Fruit fly (Drosophila melanogaster) whole organism, embryonic: Measurements from ENCODE around the gene CG9328.

Experiments used
- CG10431 ChIP-seq: fragments of 200-800 bp; sonication (Bioruptor generic); optimal IDR thresholded peaks from 3 replicates; lab custom pipeline; 2018; ENCODE audit warnings: missing biosample characterization, mild to moderate bottlenecking, missing genetic modification characterization
- CG17912 ChIP-seq: fragments of 200-800 bp; sonication (Bioruptor generic); optimal IDR thresholded peaks from 2 replicates; lab custom pipeline; 2018; ENCODE audit warnings: missing biosample characterization, mild to moderate bottlenecking, missing genetic modification characterization
- CG7357 ChIP-seq: fragments of 200-800 bp; sonication (Bioruptor generic); IDR thresholded peaks from 3 replicates; pipeline ENCODE4 v1.3.6; 2022; ENCODE audit warnings: missing biosample characterization, missing genetic modification characterization
- CG8290 ChIP-seq, 3 experiments: fragments of 200-800 bp; sonication (Bioruptor generic); optimal IDR thresholded peaks; 2 replicates each; lab custom pipeline; 2016 to 2019; ENCODE audit warnings: missing biosample characterization in 3 of 3, missing genetic modification characterization in 3 of 3, mild to moderate bottlenecking in 2 of 3, moderate library complexity in 1 of 3
- HLH54F ChIP-seq: fragments of 200-800 bp; sonication (Bioruptor generic); optimal IDR thresholded peaks from 3 replicates; lab custom pipeline; 2016; ENCODE audit warnings: missing biosample characterization, missing genetic modification characterization
- PHDP ChIP-seq: fragments of 200-800 bp; sonication (Bioruptor generic); optimal IDR thresholded peaks from 3 replicates; lab custom pipeline; 2018; ENCODE audit warnings: missing biosample characterization, mild to moderate bottlenecking, missing genetic modification characterization, moderate library complexity
- pnt ChIP-seq: fragments of 200-800 bp; sonication (Bioruptor generic); optimal IDR thresholded peaks from 3 replicates; lab custom pipeline; 2016; ENCODE audit warnings: missing biosample characterization, missing genetic modification characterization

DNA sequence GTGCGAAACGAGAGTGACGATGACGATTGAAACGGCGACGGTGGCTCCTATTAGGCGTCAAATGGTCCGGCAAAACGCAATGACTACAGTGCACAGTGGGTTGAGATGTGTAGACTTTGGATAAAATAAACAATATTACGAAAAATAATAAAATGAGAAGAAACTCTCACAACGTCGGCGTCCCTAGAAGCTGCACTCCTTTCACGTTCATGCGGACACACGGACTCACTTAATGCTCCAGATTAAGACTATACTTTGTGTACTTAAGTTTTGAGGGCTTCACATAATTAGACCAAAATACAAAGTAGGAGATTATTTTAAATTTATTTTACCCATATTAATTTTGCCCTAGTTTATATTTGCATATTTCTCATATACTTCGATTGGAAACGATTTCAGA is 42.5 kb downstream of the CG9328 start:
- no peak for TF ChIP-seq PHDP (tag; lab: Kevin White, UChicago)
- no peak for TF ChIP-seq pnt (GFP tag; lab: Kevin White, UChicago)
- no peak for TF ChIP-seq CG10431 (GFP tag; lab: Kevin White, UChicago)
- no peak for TF ChIP-seq CG8290 (GFP tag; optimal IDR thresholded peaks at IDR 0.05; lab: Kevin White, UChicago)
- TF ChIP-seq CG8290 (tag; optimal IDR thresholded peaks at IDR 0.05; lab: Kevin White, UChicago), result no peak
- TF ChIP-seq CG7357 (GFP tag; lab: Robert Waterston, UW), result no peak
- no peak for TF ChIP-seq HLH54F (GFP tag; lab: Kevin White, UChicago)
- no peak for TF ChIP-seq CG17912 (GFP tag; lab: Kevin White, UChicago)
